Fruit fly (Drosophila melanogaster) whole organism, embryonic: ENCODE data around the gene CG14818.

ENCODE experiments used
- Adf1 ChIP-seq: fragments of 200-800 bp; sonication (Bioruptor generic); IDR thresholded peaks from 2 replicates; pipeline ENCODE4 v1.3.6; 2022; ENCODE audit warnings: missing biosample characterization, missing genetic modification characterization
- Awh ChIP-seq: fragments of 200-800 bp; sonication (Bioruptor generic); IDR thresholded peaks from 2 replicates; pipeline ENCODE4, ENCODE4 v1.3.6; 2022; ENCODE audit warnings: missing biosample characterization, missing genetic modification characterization
- Bgb ChIP-seq: fragments of 200-800 bp; sonication (Bioruptor generic); IDR thresholded peaks from 2 replicates; pipeline ENCODE4 v1.3.6; 2022; ENCODE audit warnings: missing biosample characterization, missing genetic modification characterization; ENCODE audit not compliant: partially characterized antibody
- CG10959 ChIP-seq: fragments of 200-800 bp; sonication (Bioruptor generic); IDR thresholded peaks from 2 replicates; pipeline ENCODE4 v1.3.6; 2022; ENCODE audit warnings: missing biosample characterization, missing genetic modification characterization
- CG11504 ChIP-seq: fragments of 200-800 bp; sonication (Bioruptor generic); optimal IDR thresholded peaks from 3 replicates; lab custom pipeline; 2019; ENCODE audit warnings: missing biosample characterization, mild to moderate bottlenecking, missing genetic modification characterization, moderate library complexity
- CG14441 ChIP-seq: fragments of 200-800 bp; sonication (Bioruptor generic); IDR thresholded peaks from 2 replicates; pipeline ENCODE4 v1.3.6; 2022; ENCODE audit warnings: missing biosample characterization, missing genetic modification characterization
- CG17802 ChIP-seq: fragments of 200-800 bp; sonication (Bioruptor generic); optimal IDR thresholded peaks from 2 replicates; lab custom pipeline; 2018; ENCODE audit warnings: missing biosample characterization, mild to moderate bottlenecking, missing genetic modification characterization, moderate library complexity
- CG17912 ChIP-seq: fragments of 200-800 bp; sonication (Bioruptor generic); optimal IDR thresholded peaks from 2 replicates; lab custom pipeline; 2018; ENCODE audit warnings: missing biosample characterization, mild to moderate bottlenecking, missing genetic modification characterization
- CG33557 ChIP-seq: fragments of 200-800 bp; sonication (Bioruptor generic); optimal IDR thresholded peaks from 2 replicates; lab custom pipeline; 2019; ENCODE audit warnings: missing biosample characterization, mild to moderate bottlenecking, missing genetic modification characterization, moderate library complexity
- CG4360 ChIP-seq: fragments of 200-800 bp; sonication (Bioruptor generic); IDR thresholded peaks from 2 replicates; pipeline ENCODE4 v1.3.6; 2022; ENCODE audit warnings: missing biosample characterization, missing genetic modification characterization
- CG5245 ChIP-seq: fragments of 200-800 bp; sonication (Bioruptor generic); optimal IDR thresholded peaks from 3 replicates; lab custom pipeline; 2016; ENCODE audit warnings: missing biosample characterization, missing genetic modification characterization
- CG7745 ChIP-seq: fragments of 200-800 bp; sonication (Bioruptor generic); optimal IDR thresholded peaks from 2 replicates; lab custom pipeline; 2018; ENCODE audit warnings: missing biosample characterization, mild to moderate bottlenecking, missing genetic modification characterization, moderate library complexity
- CG7963 ChIP-seq: fragments of 200-800 bp; sonication (Bioruptor generic); IDR thresholded peaks from 3 replicates; pipeline ENCODE4 v1.3.6; 2022; ENCODE audit warnings: missing biosample characterization, missing genetic modification characterization; ENCODE audit not compliant: partially characterized antibody
- CG8089 ChIP-seq: fragments of 200-800 bp; sonication (Bioruptor generic); optimal IDR thresholded peaks from 3 replicates; lab custom pipeline; 2016; ENCODE audit warnings: missing biosample characterization, missing genetic modification characterization
- CG8359 ChIP-seq: fragments of 200-800 bp; sonication (Bioruptor generic); optimal IDR thresholded peaks from 2 replicates; lab custom pipeline; 2017; ENCODE audit warnings: missing biosample characterization, mild to moderate bottlenecking, missing genetic modification characterization, borderline replicate concordance
- CG8765 ChIP-seq: fragments of 200-800 bp; sonication (Bioruptor generic); IDR thresholded peaks from 2 replicates; pipeline ENCODE4 v1.3.6; 2022; ENCODE audit warnings: missing biosample characterization, missing genetic modification characterization
- CG8944 ChIP-seq: fragments of 200-800 bp; sonication (Bioruptor generic); optimal IDR thresholded peaks from 3 replicates; lab custom pipeline; 2016; ENCODE audit warnings: missing biosample characterization, missing genetic modification characterization
- CG9932 ChIP-seq: fragments of 200-800 bp; sonication (Bioruptor generic); IDR thresholded peaks from 2 replicates; pipeline ENCODE4 v1.3.6; 2022; ENCODE audit warnings: missing biosample characterization, missing genetic modification characterization
- CTCF ChIP-seq: fragments of 200-800 bp; sonication (Bioruptor generic); optimal IDR thresholded peaks from 2 replicates; lab custom pipeline; 2017; ENCODE audit warnings: missing biosample characterization, mild to moderate bottlenecking, missing genetic modification characterization, moderate library complexity
- Dip3 ChIP-seq: fragments of 200-800 bp; sonication (Bioruptor generic); optimal IDR thresholded peaks from 3 replicates; lab custom pipeline; 2016; ENCODE audit warnings: missing biosample characterization, missing genetic modification characterization
- Fer1 ChIP-seq: fragments of 200-800 bp; sonication (Bioruptor generic); optimal IDR thresholded peaks from 2 replicates; lab custom pipeline; 2017; ENCODE audit warnings: missing biosample characterization, mild to moderate bottlenecking, missing genetic modification characterization
- HHEX ChIP-seq: fragments of 200-800 bp; sonication (Bioruptor generic); optimal IDR thresholded peaks from 3 replicates; lab custom pipeline; 2017; ENCODE audit warnings: missing biosample characterization, mild to moderate bottlenecking, missing genetic modification characterization, missing genetic modification reagents
- Hmr ChIP-seq: fragments of 200-800 bp; sonication (Bioruptor generic); optimal IDR thresholded peaks from 3 replicates; lab custom pipeline; 2017; ENCODE audit warnings: mild to moderate bottlenecking, missing biosample characterization, missing genetic modification reagents, missing genetic modification characterization
- Hr3 ChIP-seq: fragments of 200-800 bp; sonication (Bioruptor generic); optimal IDR thresholded peaks from 3 replicates; lab custom pipeline; 2016; ENCODE audit warnings: missing biosample characterization, missing genetic modification characterization
- Lim3 ChIP-seq: fragments of 200-800 bp; sonication (Bioruptor generic); IDR thresholded peaks from 2 replicates; pipeline ENCODE4 v1.3.6; 2022; ENCODE audit warnings: missing biosample characterization, missing genetic modification characterization
- NFAT ChIP-seq: fragments of 200-800 bp; sonication (Bioruptor generic); IDR thresholded peaks from 2 replicates; pipeline ENCODE4 v1.3.6; 2022; ENCODE audit warnings: missing biosample characterization, missing genetic modification characterization
- Scr ChIP-seq: fragments of 200-800 bp; sonication (Bioruptor generic); IDR thresholded peaks from 2 replicates; pipeline ENCODE4 v1.3.6; 2022; ENCODE audit warnings: missing biosample characterization, missing genetic modification characterization; ENCODE audit not compliant: partially characterized antibody
- Sox100B ChIP-seq: fragments of 200-800 bp; sonication (Bioruptor generic); optimal IDR thresholded peaks from 3 replicates; lab custom pipeline; 2018; ENCODE audit warnings: missing biosample characterization, mild to moderate bottlenecking, missing genetic modification characterization
- Sox102F ChIP-seq: fragments of 200-800 bp; sonication (Bioruptor generic); optimal IDR thresholded peaks from 2 replicates; lab custom pipeline; 2018; ENCODE audit warnings: missing biosample characterization, mild to moderate bottlenecking, missing genetic modification characterization, moderate library complexity
- Ssrp ChIP-seq: fragments of 200-800 bp; sonication (Bioruptor generic); optimal IDR thresholded peaks from 2 replicates; lab custom pipeline; 2018; ENCODE audit warnings: missing biosample characterization, mild to moderate bottlenecking, missing genetic modification characterization, moderate library complexity
- Taf1 ChIP-seq: fragments of 200-800 bp; sonication (Bioruptor generic); IDR thresholded peaks from 2 replicates; pipeline ENCODE4 v1.3.6; 2022; ENCODE audit warnings: missing biosample characterization, missing genetic modification characterization
- bab2 ChIP-seq: fragments of 200-800 bp; sonication (Bioruptor generic); optimal IDR thresholded peaks from 2 replicates; lab custom pipeline; 2016; ENCODE audit warnings: missing biosample characterization, missing genetic modification characterization
- dmrt99B ChIP-seq: fragments of 200-800 bp; sonication (Bioruptor generic); optimal IDR thresholded peaks from 2 replicates; lab custom pipeline; 2018; ENCODE audit warnings: missing biosample characterization, mild to moderate bottlenecking, missing genetic modification characterization, moderate library complexity
- exex ChIP-seq: fragments of 200-800 bp; sonication (Bioruptor generic); optimal IDR thresholded peaks from 4 replicates; lab custom pipeline; 2018; ENCODE audit warnings: missing biosample characterization, mild to moderate bottlenecking, missing genetic modification characterization, moderate library complexity
- gce ChIP-seq: fragments of 200-800 bp; sonication (Bioruptor generic); IDR thresholded peaks from 3 replicates; pipeline ENCODE4 v1.3.6; 2022; ENCODE audit warnings: missing biosample characterization, missing genetic modification characterization
- gro ChIP-seq: fragments of 200-800 bp; sonication (Bioruptor generic); optimal IDR thresholded peaks from 2 replicates; lab custom pipeline; 2016; ENCODE audit warnings: missing biosample characterization, missing genetic modification characterization
- hbn ChIP-seq: fragments of 200-800 bp; sonication (Bioruptor generic); IDR thresholded peaks from 2 replicates; pipeline ENCODE4 v1.3.6; 2022; ENCODE audit warnings: missing biosample characterization, missing genetic modification characterization; ENCODE audit not compliant: partially characterized antibody
- inv ChIP-seq: fragments of 200-800 bp; sonication (Bioruptor generic); IDR thresholded peaks from 2 replicates; pipeline ENCODE4 v1.3.6; 2022; ENCODE audit warnings: missing biosample characterization, missing genetic modification characterization; ENCODE audit not compliant: partially characterized antibody
- jigr1 ChIP-seq: fragments of 200-800 bp; sonication (Bioruptor generic); IDR thresholded peaks from 3 replicates; pipeline ENCODE4 v1.3.6; 2022; ENCODE audit warnings: missing biosample characterization, missing genetic modification characterization
- kni ChIP-seq: fragments of 200-800 bp; sonication (Bioruptor generic); optimal IDR thresholded peaks from 3 replicates; lab custom pipeline; 2017; ENCODE audit warnings: mild to moderate bottlenecking, missing biosample characterization, missing genetic modification reagents, missing genetic modification characterization
- p53 ChIP-seq: fragments of 200-800 bp; sonication (Bioruptor generic); optimal IDR thresholded peaks from 2 replicates; lab custom pipeline; 2016; ENCODE audit warnings: missing biosample characterization, missing genetic modification characterization
- pan ChIP-seq, 4 experiments: fragments of >200 bp in 3 of 4; fragments of 200-800 bp in 1 of 4; sonication (Bioruptor generic) in 1 of 4; optimal IDR thresholded peaks in 3 of 4; IDR thresholded peaks in 1 of 4; 2 replicates each; pipeline versions ENCODE4 v1.3.6 to Lab custom; 2017 to 2022; ENCODE audit warnings: missing biosample characterization in 2 of 4, missing genetic modification characterization in 2 of 4, mixed read lengths in 1 of 4
- prd ChIP-seq, 3 experiments: fragments of >200 bp in 2 of 3; fragments of 200-800 bp in 1 of 3; sonication (Bioruptor generic) in 1 of 3; optimal IDR thresholded peaks in 2 of 3; IDR thresholded peaks in 1 of 3; 2 replicates in 2 of 3; 3 replicates in 1 of 3; pipeline versions ENCODE4 v1.3.6 to Lab custom; 2017 to 2022; ENCODE audit warnings: missing biosample characterization in 1 of 3, missing genetic modification characterization in 1 of 3
- sob ChIP-seq: fragments of 200-800 bp; sonication (Bioruptor generic); IDR thresholded peaks from 2 replicates; pipeline ENCODE4 v1.3.6; 2022; ENCODE audit warnings: missing biosample characterization, missing genetic modification characterization
- sr ChIP-seq: fragments of 200-800 bp; sonication (Bioruptor generic); IDR thresholded peaks from 3 replicates; pipeline ENCODE4 v1.3.6; 2022; ENCODE audit warnings: missing biosample characterization, missing genetic modification characterization
- tll ChIP-seq, 2 experiments: fragments of 200-800 bp in 1 of 2; fragments of >200 bp in 1 of 2; sonication (Bioruptor generic) in 1 of 2; optimal IDR thresholded peaks; 2 replicates each; lab custom pipeline; 2017 to 2019; ENCODE audit warnings: missing biosample characterization in 2 of 2, missing genetic modification characterization in 2 of 2, mild to moderate bottlenecking in 1 of 2, moderate library complexity in 1 of 2
- tx ChIP-seq: fragments of 200-800 bp; sonication (Bioruptor generic); optimal IDR thresholded peaks from 2 replicates; lab custom pipeline; 2016; ENCODE audit warnings: missing biosample characterization, missing genetic modification characterization
- unpg ChIP-seq: fragments of 200-800 bp; sonication (Bioruptor generic); optimal IDR thresholded peaks from 3 replicates; lab custom pipeline; 2018; ENCODE audit warnings: missing biosample characterization, mild to moderate bottlenecking, missing genetic modification characterization, moderate library complexity

CG14818 gene

DNA sequence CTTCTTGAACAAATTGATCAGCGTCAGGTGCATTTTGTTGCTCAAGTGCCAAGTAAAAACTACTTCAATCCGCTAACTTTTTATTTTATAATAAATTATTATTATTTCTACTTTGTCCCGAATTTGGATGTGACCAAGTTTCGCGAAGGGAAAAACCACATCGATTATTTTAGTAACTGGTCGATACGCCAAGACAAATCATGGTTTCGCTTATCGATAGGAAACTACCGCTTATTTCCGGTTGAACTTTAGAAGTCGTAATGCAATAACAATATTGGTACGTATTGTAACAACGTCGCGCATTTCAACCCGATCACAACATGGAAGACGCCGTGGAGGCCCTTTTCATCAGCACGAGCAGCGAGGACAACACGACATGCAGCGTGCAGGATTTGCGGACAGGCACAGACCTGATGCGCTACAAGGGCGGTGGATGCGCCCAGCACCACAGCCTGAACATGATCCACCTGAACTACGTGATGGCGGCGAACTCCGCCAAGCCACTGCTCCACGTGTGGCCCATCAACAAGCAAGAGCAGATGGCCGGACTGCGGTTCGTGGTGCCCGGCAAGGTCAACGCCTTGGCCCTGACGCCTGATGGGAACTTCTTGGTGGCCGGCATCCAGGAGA is 2.4 kb downstream of the CG14818 start, which contains the start of the genes CG14817 and CG14805 (continued):
- peak; percentile 68; the same call in 1 of the 2 replicates for TF ChIP-seq NFAT (GFP tag; lab: Robert Waterston, UW)
- TF ChIP-seq hbn (GFP tag; lab: Robert Waterston, UW), result peak; percentile 62
- peak; percentile 88 for TF ChIP-seq Hmr
- TF ChIP-seq CG10959 (GFP tag; lab: Robert Waterston, UW), result no peak
- peak; percentile 41; the same call in 1 of the 3 replicates for TF ChIP-seq sr
- no peak for TF ChIP-seq p53
- peak; percentile 31 for TF ChIP-seq CG8359 (GFP tag; lab: Kevin White, UChicago)
- no peak for TF ChIP-seq CG5245 (GFP tag; lab: Kevin White, UChicago)
- peak; percentile 60; the same call in 1 of the 2 replicates for TF ChIP-seq Bgb (GFP tag; lab: Robert Waterston, UW)
- no peak for TF ChIP-seq CG11504
- TF ChIP-seq CG17802 (tag; lab: Kevin White, UChicago), result peak; percentile 20
- TF ChIP-seq inv, result no peak; the same call in 1 of the 2 replicates
- no peak for TF ChIP-seq Sox102F
- TF ChIP-seq Sox100B (GFP tag; lab: Kevin White, UChicago), result no peak
- no peak; the same call in 1 of the 2 replicates for TF ChIP-seq Adf1
- peak; percentile 56 for TF ChIP-seq kni
- TF ChIP-seq pan (optimal IDR thresholded peaks at IDR 0.05; lab: Kevin White, UChicago), result no peak
- TF ChIP-seq pan (GFP tag; optimal IDR thresholded peaks at IDR 0.05 in 1 of 2, IDR thresholded peaks at IDR 0.05 in 1 of 2), result peak in 1 of 2 experiments; percentile 56
- no peak for TF ChIP-seq Lim3 (GFP tag; lab: Robert Waterston, UW)
- TF ChIP-seq Awh (GFP tag; lab: Robert Waterston, UW), result peak; percentile 46; the same call in 1 of the 2 replicates
- TF ChIP-seq gro, result no peak
- no peak for TF ChIP-seq CG4360 (GFP tag; lab: Robert Waterston, UW)
- TF ChIP-seq unpg (GFP tag; lab: Kevin White, UChicago), result peak; percentile 80
- TF ChIP-seq Fer1 (GFP tag; lab: Kevin White, UChicago), result peak; percentile 93
- TF ChIP-seq sob, result peak; percentile 64
- no peak for TF ChIP-seq dmrt99B
- TF ChIP-seq Hr3 (GFP tag; lab: Kevin White, UChicago), result no peak
- no peak for TF ChIP-seq Ssrp (tag; lab: Kevin White, UChicago)
- TF ChIP-seq CG8765, result no peak
- peak; percentile 33 for TF ChIP-seq CTCF (GFP tag; lab: Kevin White, UChicago)
- peak; percentile 70 for TF ChIP-seq CG33557
- no peak for TF ChIP-seq CG7963 (GFP tag; lab: Robert Waterston, UW)
- TF ChIP-seq prd (optimal IDR thresholded peaks at IDR 0.05; lab: Kevin White, UChicago), result no peak
- TF ChIP-seq prd (GFP tag; IDR thresholded peaks at IDR 0.05; lab: Robert Waterston, UW), result no peak
- peak; percentile 84 for TF ChIP-seq CG17912 (GFP tag; lab: Kevin White, UChicago)
- no peak for TF ChIP-seq exex (tag; lab: Kevin White, UChicago)
- TF ChIP-seq Taf1 (GFP tag; lab: Robert Waterston, UW), result no peak
- no peak for TF ChIP-seq CG8944 (GFP tag; lab: Kevin White, UChicago)
- no peak for TF ChIP-seq tll (GFP tag; optimal IDR thresholded peaks at IDR 0.05; lab: Kevin White, UChicago)
- no peak for TF ChIP-seq bab2 (GFP tag; lab: Kevin White, UChicago)
- TF ChIP-seq HHEX, result peak; percentile 84
- peak; percentile 66; the same call in 2 of the 3 replicates for TF ChIP-seq gce (GFP tag; lab: Robert Waterston, UW)
- TF ChIP-seq Dip3 (GFP tag; lab: Kevin White, UChicago), result no peak
- no peak for TF ChIP-seq CG14441
- no peak for TF ChIP-seq CG7745
- no peak for TF ChIP-seq tx (GFP tag; lab: Kevin White, UChicago)
- TF ChIP-seq CG8089 (GFP tag; lab: Kevin White, UChicago), result no peak
- peak; percentile 56 for TF ChIP-seq Scr (GFP tag; lab: Robert Waterston, UW)
- no peak for TF ChIP-seq jigr1 (GFP tag; lab: Robert Waterston, UW)
- TF ChIP-seq CG9932, result no peak; the same call in 1 of the 2 replicates
